Worm (Caenorhabditis elegans) whole organism, L1 larva: Measurements from ENCODE around the gene pqn-29.

Source experiments
- C04F5.9 ChIP-seq: sonication (generic microtip); optimal IDR thresholded peaks from 2 replicates; lab custom pipeline; 2016; ENCODE audit warnings: missing genetic modification characterization, missing compliant biosample characterization
- C16A3.4 ChIP-seq: fragments of 150-350 bp; optimal IDR thresholded peaks from 2 replicates; lab custom pipeline; 2014; ENCODE audit warnings: missing biosample characterization, missing genetic modification characterization
- Y116A8C.19 ChIP-seq: sonication (generic microtip); optimal IDR thresholded peaks from 2 replicates; lab custom pipeline; 2016; ENCODE audit warnings: missing compliant biosample characterization, missing genetic modification characterization, borderline replicate concordance
- aha-1 ChIP-seq: fragments of 150-350 bp; optimal IDR thresholded peaks from 2 replicates; lab custom pipeline; 2014; ENCODE audit warnings: missing biosample characterization, missing genetic modification characterization
- aly-2 ChIP-seq: fragments of 150-350 bp; optimal IDR thresholded peaks from 2 replicates; lab custom pipeline; 2014; ENCODE audit warnings: missing biosample characterization, missing genetic modification characterization
- blmp-1 ChIP-seq: fragments of 150-350 bp; optimal IDR thresholded peaks from 2 replicates; lab custom pipeline; 2014; ENCODE audit warnings: missing biosample characterization, missing genetic modification characterization
- ceh-63 ChIP-seq: fragments of 200-800 bp; sonication (Bioruptor generic); optimal IDR thresholded peaks from 2 replicates; lab custom pipeline; 2018; ENCODE audit warnings: mild to moderate bottlenecking, missing genetic modification characterization, missing compliant biosample characterization
- ceh-8 ChIP-seq: fragments of 200-800 bp; sonication (Bioruptor generic); optimal IDR thresholded peaks from 2 replicates; lab custom pipeline; 2018; ENCODE audit warnings: mild to moderate bottlenecking, missing genetic modification characterization, moderate library complexity, missing compliant biosample characterization
- ceh-82 ChIP-seq, 3 experiments: fragments of 150-350 bp in 1 of 3; sonication (generic microtip) in 2 of 3; optimal IDR thresholded peaks; 2 replicates each; lab custom pipeline; 2014 to 2017; ENCODE audit warnings: missing biosample characterization in 3 of 3, missing genetic modification characterization in 3 of 3
- ceh-90 ChIP-seq: sonication (generic microtip); optimal IDR thresholded peaks from 2 replicates; lab custom pipeline; 2016; ENCODE audit warnings: missing genetic modification characterization, missing compliant biosample characterization
- dpl-1 ChIP-seq, 3 experiments: fragments of 150-350 bp in 2 of 3; sonication (generic microtip) in 1 of 3; optimal IDR thresholded peaks; 2 replicates each; lab custom pipeline; 2014 to 2017; ENCODE audit warnings: missing biosample characterization in 3 of 3, missing genetic modification characterization in 3 of 3, missing genetic modification reagents in 3 of 3
- egl-13 ChIP-seq: sonication (generic microtip); optimal IDR thresholded peaks from 2 replicates; lab custom pipeline; 2016; ENCODE audit warnings: missing genotype, missing genetic modification reagents, missing genetic modification characterization, missing compliant biosample characterization
- egl-27 ChIP-seq, 2 experiments: fragments of 150-350 bp in 1 of 2; sonication (generic microtip); optimal IDR thresholded peaks; 3 replicates each; lab custom pipeline; 2017 to 2018; ENCODE audit warnings: missing biosample characterization in 2 of 2, missing genetic modification characterization in 2 of 2, missing genetic modification reagents in 2 of 2
- elt-2 ChIP-seq: sonication (generic microtip); optimal IDR thresholded peaks from 2 replicates; lab custom pipeline; 2016; ENCODE audit warnings: missing genetic modification characterization, mild to moderate bottlenecking, inconsistent platforms, missing compliant biosample characterization, missing genetic modification reagents
- elt-3 ChIP-seq, 6 experiments: fragments of 150-350 bp in 1 of 6; sonication (generic microtip); optimal IDR thresholded peaks; 2 replicates each; lab custom pipeline; 2017 to 2018; ENCODE audit warnings: missing biosample characterization in 6 of 6, missing genetic modification characterization in 6 of 6, inconsistent platforms in 1 of 6
- ets-5 ChIP-seq: fragments of 200-800 bp; sonication (Bioruptor generic); IDR thresholded peaks from 2 replicates; pipeline ENCODE4 v1.3.6; 2022; ENCODE audit warnings: missing genetic modification characterization, missing compliant biosample characterization
- fkh-10 ChIP-seq: sonication (generic microtip); optimal IDR thresholded peaks from 2 replicates; lab custom pipeline; 2017; ENCODE audit warnings: missing biosample characterization, missing genetic modification reagents, missing genetic modification characterization
- fos-1 ChIP-seq: fragments of 150-350 bp; optimal IDR thresholded peaks from 2 replicates; lab custom pipeline; 2014; ENCODE audit warnings: missing biosample characterization, missing genetic modification characterization
- hlh-4 ChIP-seq: sonication (generic microtip); optimal IDR thresholded peaks from 2 replicates; lab custom pipeline; 2016; ENCODE audit warnings: mild to moderate bottlenecking, missing genetic modification characterization, missing compliant biosample characterization
- hpl-2 ChIP-seq: fragments of 150-350 bp; optimal IDR thresholded peaks from 2 replicates; lab custom pipeline; 2014; ENCODE audit warnings: missing biosample characterization, missing genetic modification reagents, missing genetic modification characterization
- isw-1 ChIP-seq: fragments of 200-800 bp; sonication (Bioruptor generic); IDR thresholded peaks from 2 replicates; pipeline ENCODE4 v1.3.6; 2022; ENCODE audit warnings: missing genetic modification characterization, missing compliant biosample characterization
- jun-1 ChIP-seq: fragments of 150-350 bp; optimal IDR thresholded peaks from 2 replicates; lab custom pipeline; 2014; ENCODE audit warnings: missing biosample characterization, missing genetic modification reagents, missing genetic modification characterization
- lin-15B ChIP-seq: fragments of 150-350 bp; sonication (generic microtip); optimal IDR thresholded peaks from 3 replicates; lab custom pipeline; 2014; ENCODE audit warnings: missing biosample characterization, missing genetic modification characterization
- lin-35 ChIP-seq, 2 experiments: fragments of 150-350 bp; optimal IDR thresholded peaks; 2 replicates each; lab custom pipeline; 2014; ENCODE audit warnings: missing biosample characterization in 2 of 2, missing genetic modification characterization in 2 of 2, missing genetic modification reagents in 2 of 2
- lir-3 ChIP-seq: sonication (generic microtip); optimal IDR thresholded peaks from 2 replicates; lab custom pipeline; 2016; ENCODE audit warnings: mild to moderate bottlenecking, missing genetic modification characterization, moderate library complexity, missing compliant biosample characterization; ENCODE audit not compliant: poor library complexity
- lsy-2 ChIP-seq, 2 experiments: fragments of 150-350 bp; optimal IDR thresholded peaks; 2 replicates each; lab custom pipeline; 2014; ENCODE audit warnings: missing biosample characterization in 2 of 2, missing genetic modification characterization in 2 of 2
- mab-9 ChIP-seq: fragments of 200-800 bp; sonication (Bioruptor generic); IDR thresholded peaks from 2 replicates; pipeline ENCODE4 v1.3.6; 2022; ENCODE audit warnings: missing genetic modification reagents, missing genetic modification characterization, missing compliant biosample characterization
- mdl-1 ChIP-seq, 2 experiments: fragments of 150-350 bp; optimal IDR thresholded peaks; 2 replicates each; lab custom pipeline; 2014 to 2017; ENCODE audit warnings: missing biosample characterization in 2 of 2, missing genetic modification characterization in 2 of 2, inconsistent platforms in 1 of 2
- mef-2 ChIP-seq: fragments of 150-350 bp; optimal IDR thresholded peaks from 2 replicates; lab custom pipeline; 2014; ENCODE audit warnings: missing biosample characterization, missing genetic modification characterization
- mep-1 ChIP-seq: fragments of 150-350 bp; optimal IDR thresholded peaks from 2 replicates; lab custom pipeline; 2014; ENCODE audit warnings: missing biosample characterization, missing genetic modification characterization
- nhr-20 ChIP-seq: sonication (generic microtip); optimal IDR thresholded peaks from 2 replicates; lab custom pipeline; 2016; ENCODE audit warnings: mild to moderate bottlenecking, missing genetic modification characterization, missing compliant biosample characterization
- nhr-28 ChIP-seq: fragments of 150-350 bp; optimal IDR thresholded peaks from 2 replicates; lab custom pipeline; 2014; ENCODE audit warnings: missing biosample characterization, missing genetic modification characterization
- nhr-47 ChIP-seq: sonication (generic microtip); optimal IDR thresholded peaks from 2 replicates; lab custom pipeline; 2016; ENCODE audit warnings: mild to moderate bottlenecking, missing genetic modification characterization, moderate library complexity, missing compliant biosample characterization
- nhr-77 ChIP-seq: fragments of 150-350 bp; optimal IDR thresholded peaks from 2 replicates; lab custom pipeline; 2014; ENCODE audit warnings: missing biosample characterization, missing genetic modification characterization
- nhr-85 ChIP-seq: sonication (generic microtip); peaks from one replicate; lab custom pipeline; 2016; ENCODE audit warnings: missing genetic modification characterization, inconsistent platforms, missing compliant biosample characterization
- nhr-90 ChIP-seq: sonication (generic microtip); optimal IDR thresholded peaks from 2 replicates; lab custom pipeline; 2016; ENCODE audit warnings: mild to moderate bottlenecking, missing genetic modification characterization, missing compliant biosample characterization; ENCODE audit not compliant: poor library complexity
- pax-3 ChIP-seq: fragments of 200-800 bp; sonication (Bioruptor generic); optimal IDR thresholded peaks from 2 replicates; lab custom pipeline; 2018; ENCODE audit warnings: mild to moderate bottlenecking, missing genetic modification characterization, moderate library complexity, missing compliant biosample characterization
- skn-1 ChIP-seq: fragments of 150-350 bp; optimal IDR thresholded peaks from 2 replicates; lab custom pipeline; 2014; ENCODE audit warnings: missing biosample characterization, missing genetic modification characterization
- snu-23 ChIP-seq: sonication (generic microtip); optimal IDR thresholded peaks from 2 replicates; lab custom pipeline; 2016; ENCODE audit warnings: missing genetic modification characterization, missing compliant biosample characterization
- sox-4 ChIP-seq: sonication (generic microtip); optimal IDR thresholded peaks from 2 replicates; lab custom pipeline; 2016; ENCODE audit warnings: missing genetic modification characterization, missing compliant biosample characterization
- sup-37 ChIP-seq: fragments of 200-800 bp; sonication (Bioruptor generic); optimal IDR thresholded peaks from 2 replicates; lab custom pipeline; 2018; ENCODE audit warnings: mild to moderate bottlenecking, missing genetic modification characterization, missing compliant biosample characterization
- tbx-2 ChIP-seq: sonication (generic microtip); optimal IDR thresholded peaks from 2 replicates; lab custom pipeline; 2016; ENCODE audit warnings: missing genetic modification characterization, missing compliant biosample characterization
- tlp-1 ChIP-seq: fragments of 150-350 bp; optimal IDR thresholded peaks from 2 replicates; lab custom pipeline; 2014; ENCODE audit warnings: missing biosample characterization, missing genetic modification characterization
- unc-30 ChIP-seq: sonication (generic microtip); optimal IDR thresholded peaks from 2 replicates; lab custom pipeline; 2017; ENCODE audit warnings: missing biosample characterization, missing genetic modification characterization
- unc-62 ChIP-seq: fragments of 150-350 bp; optimal IDR thresholded peaks from 2 replicates; lab custom pipeline; 2014; ENCODE audit warnings: missing biosample characterization, missing genetic modification reagents, missing genetic modification characterization
- unc-86 ChIP-seq: sonication (generic microtip); optimal IDR thresholded peaks from 2 replicates; lab custom pipeline; 2016; ENCODE audit warnings: missing genetic modification characterization, missing compliant biosample characterization
- unc-98 ChIP-seq: fragments of 200-800 bp; sonication (Bioruptor generic); IDR thresholded peaks from 2 replicates; pipeline ENCODE4 v1.3.6; 2022; ENCODE audit warnings: missing genetic modification characterization, missing compliant biosample characterization
- vab-15 ChIP-seq: sonication (generic microtip); optimal IDR thresholded peaks from 2 replicates; lab custom pipeline; 2017; ENCODE audit warnings: missing genotype, mild to moderate bottlenecking, missing genetic modification characterization, missing compliant biosample characterization
- xbp-1 ChIP-seq: sonication (generic microtip); optimal IDR thresholded peaks from 2 replicates; lab custom pipeline; 2016; ENCODE audit warnings: missing genetic modification characterization, missing compliant biosample characterization
- zip-4 ChIP-seq: fragments of 200-800 bp; sonication (Bioruptor generic); optimal IDR thresholded peaks from 2 replicates; lab custom pipeline; 2018; ENCODE audit warnings: mild to moderate bottlenecking, missing genetic modification characterization, moderate library complexity, missing compliant biosample characterization

The pqn-29 gene

ce11 chrIII:4693281-4693680, 47.1 kb upstream of the pqn-29 start, which contains the start of gene nifk-1 (continued):
- TF ChIP-seq dpl-1 (GFP tag; optimal IDR thresholded peaks at IDR 0.05; lab: Kevin White, UChicago) (peak; percentile 71 to 83 (median 80)), tlp-1 (tag; lab: Kevin White, UChicago) (no peak), tbx-2 (tag; lab: Kevin White, UChicago) (peak; percentile 37), lir-3 (no peak), lsy-2 (tag; optimal IDR thresholded peaks at IDR 0.05; lab: Kevin White, UChicago) (peak; percentile 75 to 84), nhr-77 (tag; lab: Kevin White, UChicago) (peak; percentile 9), sox-4 (tag; lab: Kevin White, UChicago) (no peak), zip-4 (GFP tag; lab: Kevin White, UChicago) (no peak), nhr-85 (peak; percentile 83), mab-9 (GFP tag; lab: Robert Waterston, UW) (no peak), aly-2 (no peak), skn-1 (peak; percentile 28), ets-5 (no peak), unc-98 (GFP tag; lab: Robert Waterston, UW) (no peak), unc-62 (GFP tag; lab: Kevin White, UChicago) (no peak), mef-2 (tag; lab: Kevin White, UChicago) (no peak), lin-35 (GFP tag; optimal IDR thresholded peaks at IDR 0.05; lab: Kevin White, UChicago) (peak; percentile 75 to 86), lin-15B (peak; percentile 19), nhr-90 (peak; percentile 51), ceh-8 (GFP tag; lab: Kevin White, UChicago) (no peak), mdl-1 (tag; optimal IDR thresholded peaks at IDR 0.05; lab: Kevin White, UChicago) (peak in 1 of 2 experiments; percentile 31), ceh-82 (tag; optimal IDR thresholded peaks at IDR 0.05; lab: Kevin White, UChicago) (peak; percentile 23 to 59 (median 43)), vab-15 (tag; lab: Kevin White, UChicago) (no peak), C04F5.9 (tag; lab: Kevin White, UChicago) (no peak), ceh-63 (no peak), C16A3.4 (tag; lab: Kevin White, UChicago) (peak; percentile 80), fos-1 (tag; lab: Kevin White, UChicago) (peak; percentile 10), nhr-20 (peak; percentile 65), Y116A8C.19 (tag; lab: Kevin White, UChicago) (no peak), sup-37 (GFP tag; lab: Kevin White, UChicago) (no peak)

ce11 chrIII:4689595-4689994, 43.4 kb upstream of the pqn-29 start:
- TF ChIP-seq fkh-10 = no peak
- no peak for TF ChIP-seq hlh-4 (tag; lab: Kevin White, UChicago)
- peak; percentile 87 for TF ChIP-seq mep-1 (tag; lab: Kevin White, UChicago)
- no peak for TF ChIP-seq egl-27 (tag; optimal IDR thresholded peaks at IDR 0.05; lab: Kevin White, UChicago)
- peak; percentile 46 for TF ChIP-seq C04F5.9 (tag; lab: Kevin White, UChicago)
- no peak for TF ChIP-seq lin-15B
- peak; percentile 68 for TF ChIP-seq nhr-85
- no peak for TF ChIP-seq sox-4 (tag; lab: Kevin White, UChicago)
- TF ChIP-seq nhr-77 (tag; lab: Kevin White, UChicago) = peak; percentile 66
- TF ChIP-seq nhr-90 = peak; percentile 85
- peak; percentile 34 for TF ChIP-seq fos-1 (tag; lab: Kevin White, UChicago)
- peak; percentile 64 to 79 for TF ChIP-seq lsy-2 (tag; optimal IDR thresholded peaks at IDR 0.05; lab: Kevin White, UChicago)
- no peak for TF ChIP-seq isw-1 (GFP tag; lab: Robert Waterston, UW)
- peak; percentile 73 for TF ChIP-seq nhr-47
- TF ChIP-seq elt-3 (tag; optimal IDR thresholded peaks at IDR 0.05; lab: Kevin White, UChicago) = peak in 3 of 6 experiments; percentile 9 to 71 (median 21)
- TF ChIP-seq aha-1 (tag; lab: Kevin White, UChicago) = no peak
- no peak for TF ChIP-seq vab-15 (tag; lab: Kevin White, UChicago)
- peak in 1 of 2 experiments; percentile 94 for TF ChIP-seq mdl-1 (tag; optimal IDR thresholded peaks at IDR 0.05; lab: Kevin White, UChicago)
- TF ChIP-seq xbp-1 = peak; percentile 61
- TF ChIP-seq ceh-82 (tag; optimal IDR thresholded peaks at IDR 0.05; lab: Kevin White, UChicago) = peak; percentile 20 to 64 (median 61)
- TF ChIP-seq egl-13 (tag; lab: Kevin White, UChicago) = no peak
- peak; percentile 37 for TF ChIP-seq jun-1 (tag; lab: Kevin White, UChicago)
- TF ChIP-seq unc-30 (tag; lab: Kevin White, UChicago) = no peak
- peak; percentile 87 for TF ChIP-seq snu-23 (GFP tag; lab: Kevin White, UChicago)
- TF ChIP-seq ceh-90 (tag; lab: Kevin White, UChicago) = peak; percentile 3
- peak; percentile 47 for TF ChIP-seq skn-1
- TF ChIP-seq C16A3.4 (tag; lab: Kevin White, UChicago) = peak; percentile 82
- TF ChIP-seq nhr-28 = no peak
- TF ChIP-seq pax-3 (tag; lab: Kevin White, UChicago) = peak; percentile 42
- peak; percentile 14 for TF ChIP-seq blmp-1
- TF ChIP-seq unc-86 (tag; lab: Kevin White, UChicago) = peak; percentile 6
- peak; percentile 71 for TF ChIP-seq elt-2
- peak; percentile 25 for TF ChIP-seq hpl-2 (GFP tag; lab: Kevin White, UChicago)
